Worm (Caenorhabditis elegans) whole organism, young adult: ENCODE data around the gene parp-2.

Experiments used
- hlh-12 ChIP-seq: sonication (generic microtip); optimal IDR thresholded peaks from 2 replicates; lab custom pipeline; 2016; ENCODE audit warnings: missing genetic modification characterization, missing compliant biosample characterization
- lin-35 ChIP-seq, 3 experiments: fragments of 150-350 bp in 2 of 3; sonication (generic microtip) in 1 of 3; optimal IDR thresholded peaks; 2 replicates each; lab custom pipeline; 2014 to 2018; ENCODE audit warnings: missing biosample characterization in 3 of 3, missing genetic modification characterization in 3 of 3, missing genetic modification reagents in 3 of 3
- pha-4 ChIP-seq: fragments of 150-350 bp; sonication (generic microtip); optimal IDR thresholded peaks from 2 replicates; lab custom pipeline; 2014; ENCODE audit warnings: missing biosample characterization, missing genetic modification reagents, missing genetic modification characterization
- zfh-2 ChIP-seq: fragments of 200-800 bp; sonication (Bioruptor generic); conservative IDR thresholded peaks from 2 replicates; pipeline ENCODE4 v1.3.6; 2022; ENCODE audit warnings: missing genetic modification reagents, missing genetic modification characterization, missing compliant biosample characterization
- ztf-26 ChIP-seq: sonication (generic microtip); optimal IDR thresholded peaks from 2 replicates; lab custom pipeline; 2017; ENCODE audit warnings: missing genetic modification characterization, missing compliant biosample characterization

DNA sequence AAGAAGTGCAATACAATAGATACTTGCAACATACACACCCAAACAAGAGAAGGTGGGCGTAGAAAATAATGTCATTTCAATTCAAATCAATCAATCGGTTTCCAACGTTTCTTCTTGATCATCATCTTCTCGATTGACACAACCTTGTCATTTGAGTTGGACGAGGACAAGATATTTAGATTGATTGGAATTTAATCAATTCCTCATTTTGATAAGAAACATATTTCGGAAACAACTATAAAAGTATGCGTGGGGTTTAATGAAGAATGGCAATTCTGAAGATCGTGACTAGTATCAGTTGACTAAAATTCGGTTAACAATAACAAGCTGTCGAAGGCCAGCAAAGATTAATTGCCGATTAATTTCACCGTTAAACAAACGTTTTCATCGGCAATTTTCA lies 27.8 kb downstream of the parp-2 start:
- TF ChIP-seq pha-4 (tag; lab: Kevin White, UChicago) = no peak
- no peak for TF ChIP-seq zfh-2 (GFP tag; lab: Robert Waterston, UW)
- TF ChIP-seq ztf-26 (tag; lab: Kevin White, UChicago) = no peak
- TF ChIP-seq hlh-12 (tag; lab: Kevin White, UChicago) = no peak
- no peak for TF ChIP-seq lin-35 (GFP tag; optimal IDR thresholded peaks at IDR 0.05; lab: Kevin White, UChicago)
